Worm (Caenorhabditis elegans) whole organism, L1 larva: ENCODE results near the gene mltn-11.

Source experiments
- C34B4.2 ChIP-seq: sonication (generic microtip); optimal IDR thresholded peaks from 2 replicates; lab custom pipeline; 2017; ENCODE audit warnings: mild to moderate bottlenecking, missing genetic modification characterization, missing compliant biosample characterization
- ceh-82 ChIP-seq, 3 experiments: fragments of 150-350 bp in 1 of 3; sonication (generic microtip) in 2 of 3; optimal IDR thresholded peaks; 2 replicates each; lab custom pipeline; 2014 to 2017; ENCODE audit warnings: missing biosample characterization in 3 of 3, missing genetic modification characterization in 3 of 3
- dpl-1 ChIP-seq, 3 experiments: fragments of 150-350 bp in 2 of 3; sonication (generic microtip) in 1 of 3; optimal IDR thresholded peaks; 2 replicates each; lab custom pipeline; 2014 to 2017; ENCODE audit warnings: missing biosample characterization in 3 of 3, missing genetic modification characterization in 3 of 3, missing genetic modification reagents in 3 of 3
- dsc-1 ChIP-seq: sonication (generic microtip); optimal IDR thresholded peaks from 2 replicates; lab custom pipeline; 2016; ENCODE audit warnings: mild to moderate bottlenecking, missing genetic modification characterization, missing compliant biosample characterization
- elt-3 ChIP-seq, 6 experiments: fragments of 150-350 bp in 1 of 6; sonication (generic microtip); optimal IDR thresholded peaks; 2 replicates each; lab custom pipeline; 2017 to 2018; ENCODE audit warnings: missing biosample characterization in 6 of 6, missing genetic modification characterization in 6 of 6, inconsistent platforms in 1 of 6
- fkh-10 ChIP-seq: sonication (generic microtip); optimal IDR thresholded peaks from 2 replicates; lab custom pipeline; 2017; ENCODE audit warnings: missing biosample characterization, missing genetic modification reagents, missing genetic modification characterization
- mab-9 ChIP-seq: fragments of 200-800 bp; sonication (Bioruptor generic); IDR thresholded peaks from 2 replicates; pipeline ENCODE4 v1.3.6; 2022; ENCODE audit warnings: missing genetic modification reagents, missing genetic modification characterization, missing compliant biosample characterization
- mdl-1 ChIP-seq, 2 experiments: fragments of 150-350 bp; optimal IDR thresholded peaks; 2 replicates each; lab custom pipeline; 2014 to 2017; ENCODE audit warnings: missing biosample characterization in 2 of 2, missing genetic modification characterization in 2 of 2, inconsistent platforms in 1 of 2
- nhr-28 ChIP-seq: fragments of 150-350 bp; optimal IDR thresholded peaks from 2 replicates; lab custom pipeline; 2014; ENCODE audit warnings: missing biosample characterization, missing genetic modification characterization
- unc-130 ChIP-seq: fragments of 150-350 bp; optimal IDR thresholded peaks from 2 replicates; lab custom pipeline; 2017; ENCODE audit warnings: missing biosample characterization, missing genetic modification characterization, inconsistent platforms
- ztf-4 ChIP-seq: fragments of 150-350 bp; optimal IDR thresholded peaks from 2 replicates; lab custom pipeline; 2014; ENCODE audit warnings: missing biosample characterization, missing genetic modification characterization

DNA sequence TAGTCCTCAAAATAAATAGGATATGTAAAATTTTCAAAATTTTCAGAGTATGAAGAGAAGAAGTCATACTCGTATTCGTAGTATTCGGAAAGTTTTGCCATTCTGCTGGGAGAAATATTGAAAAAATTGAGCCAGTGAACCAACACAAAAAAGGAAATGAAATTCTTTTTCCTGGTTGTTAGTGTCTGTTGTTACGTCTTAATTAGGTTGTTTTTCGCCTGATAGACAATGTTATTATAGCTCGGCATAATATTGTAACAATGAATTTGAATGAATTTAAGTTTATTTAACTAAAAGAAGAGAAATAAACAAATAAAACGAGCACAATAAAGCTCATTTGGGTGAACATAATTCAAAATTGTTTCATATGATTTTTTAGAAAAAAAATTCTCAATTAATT is 47.6 kb upstream of the mltn-11 start, which contains the start of gene srw-73:
- TF ChIP-seq dsc-1 (no peak), unc-130 (tag; lab: Kevin White, UChicago) (no peak), mab-9 (no peak), elt-3 (tag; optimal IDR thresholded peaks at IDR 0.05; lab: Kevin White, UChicago) (no peak), C34B4.2 (tag; lab: Kevin White, UChicago) (no peak), dpl-1 (GFP tag; optimal IDR thresholded peaks at IDR 0.05; lab: Kevin White, UChicago) (no peak), mdl-1 (tag; optimal IDR thresholded peaks at IDR 0.05; lab: Kevin White, UChicago) (no peak), nhr-28 (tag; lab: Kevin White, UChicago) (no peak), ceh-82 (tag; optimal IDR thresholded peaks at IDR 0.05; lab: Kevin White, UChicago) (no peak), fkh-10 (GFP tag; lab: Kevin White, UChicago) (no peak), ztf-4 (tag; lab: Kevin White, UChicago) (no peak)
